Worm (Caenorhabditis elegans): ENCODE results near the gene C06E4.1.

The C06E4.1 gene

ce11 chrIV:7282957-7283356 is at the start of gene C06E4.1:
C06E4.1 (plus strand) TSS chrIV:7283257.
- TF ChIP-seq scrt-1 (GFP tag; IDR thresholded peaks at IDR 0.05) (no peak), hmbx-1 (tag; optimal IDR thresholded peaks at IDR 0.05) (no peak), B0310.2 (tag; optimal IDR thresholded peaks at IDR 0.05) (no peak), hmg-4 (GFP tag; optimal IDR thresholded peaks at IDR 0.05) (no peak), pes-1 (GFP tag; IDR thresholded peaks at IDR 0.05) (no peak), ama-1 (optimal IDR thresholded peaks at IDR 0.05) (no peak), ets-7 (tag; optimal IDR thresholded peaks at IDR 0.05) (no peak), hnd-1 (tag; optimal IDR thresholded peaks at IDR 0.05) (no peak), aly-1 (tag; optimal IDR thresholded peaks at IDR 0.05) (no peak), ceh-36 (tag; optimal IDR thresholded peaks at IDR 0.05) (no peak), tbx-11 (GFP tag; IDR thresholded peaks at IDR 0.05) (no peak), F13C5.2 (tag; optimal IDR thresholded peaks at IDR 0.05) (no peak), tbx-37 (GFP tag; conservative IDR thresholded peaks at IDR 0.05) (no peak), ceh-13 (GFP tag; optimal IDR thresholded peaks at IDR 0.05) (no peak), flt-1 (GFP tag; IDR thresholded peaks at IDR 0.05) (no peak), sea-1 (GFP tag; conservative IDR thresholded peaks at IDR 0.05) (no peak), tra-4 (tag; optimal IDR thresholded peaks at IDR 0.05) (no peak)

DNA sequence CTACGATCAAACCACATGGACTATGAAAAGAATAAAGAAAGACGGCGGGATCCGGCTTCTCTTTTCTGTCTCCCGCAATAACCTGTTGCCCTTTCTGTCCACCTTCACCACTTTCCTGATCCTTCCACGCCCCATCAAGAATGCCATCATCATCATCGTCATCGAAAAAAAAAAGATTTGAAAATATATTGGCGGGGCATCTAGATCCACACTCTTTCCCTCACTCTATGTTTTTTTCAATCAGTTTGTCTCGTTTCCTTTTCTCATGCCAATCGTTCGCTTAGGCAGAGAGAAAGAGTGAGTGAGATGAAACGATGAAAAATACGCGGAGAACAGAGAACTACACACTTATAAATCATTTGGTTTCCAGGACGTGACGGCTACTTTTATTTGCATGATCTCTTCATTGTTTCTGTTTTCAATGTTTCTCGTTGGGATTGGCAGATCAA is 49.5 kb upstream of the C06E4.1 start:
- no peak for TF ChIP-seq F13C5.2 (tag; optimal IDR thresholded peaks at IDR 0.05)
- TF ChIP-seq ama-1 (optimal IDR thresholded peaks at IDR 0.05): no peak
- no peak for TF ChIP-seq B0310.2 (tag; optimal IDR thresholded peaks at IDR 0.05)
- no peak for TF ChIP-seq ceh-36 (tag; optimal IDR thresholded peaks at IDR 0.05)
- no peak for TF ChIP-seq tbx-37 (GFP tag; conservative IDR thresholded peaks at IDR 0.05)
- no peak for TF ChIP-seq hmbx-1 (tag; optimal IDR thresholded peaks at IDR 0.05)
- TF ChIP-seq pes-1 (GFP tag; IDR thresholded peaks at IDR 0.05): no peak
- no peak for TF ChIP-seq flt-1 (GFP tag; IDR thresholded peaks at IDR 0.05)
- no peak for TF ChIP-seq tra-4 (tag; optimal IDR thresholded peaks at IDR 0.05)
- TF ChIP-seq hnd-1 (tag; optimal IDR thresholded peaks at IDR 0.05): no peak
- no peak for TF ChIP-seq aly-1 (tag; optimal IDR thresholded peaks at IDR 0.05)
- no peak for TF ChIP-seq scrt-1 (GFP tag; IDR thresholded peaks at IDR 0.05)
- no peak for TF ChIP-seq ets-7 (tag; optimal IDR thresholded peaks at IDR 0.05)
- TF ChIP-seq sea-1 (GFP tag; conservative IDR thresholded peaks at IDR 0.05): no peak
- TF ChIP-seq hmg-4 (GFP tag; optimal IDR thresholded peaks at IDR 0.05): no peak
- TF ChIP-seq tbx-11 (GFP tag; IDR thresholded peaks at IDR 0.05): no peak
- no peak for TF ChIP-seq ceh-13 (GFP tag; optimal IDR thresholded peaks at IDR 0.05)

DNA sequence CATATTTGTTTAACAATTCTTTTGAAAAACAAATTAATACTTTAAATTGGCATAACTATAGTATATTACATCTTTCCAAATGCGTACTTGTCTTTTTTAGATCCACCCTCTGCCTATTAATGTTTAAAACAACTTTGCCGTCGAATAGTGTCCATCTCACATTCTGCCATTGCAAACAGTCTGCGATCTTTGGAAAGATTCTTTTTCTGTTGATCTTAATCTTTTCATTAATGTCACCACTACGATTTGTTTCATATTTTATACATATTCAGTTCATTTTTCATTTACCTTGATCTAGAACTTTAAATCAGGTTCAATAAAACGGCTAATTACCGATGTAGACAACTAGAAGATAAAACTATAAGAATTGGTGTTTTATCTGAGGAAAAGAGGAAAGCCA is 48.4 kb upstream of the C06E4.1 start:
- no peak for TF ChIP-seq hmg-4 (GFP tag; optimal IDR thresholded peaks at IDR 0.05)
- TF ChIP-seq flt-1 (GFP tag; IDR thresholded peaks at IDR 0.05): no peak
- TF ChIP-seq hmbx-1 (tag; optimal IDR thresholded peaks at IDR 0.05): no peak
- TF ChIP-seq ets-7 (tag; optimal IDR thresholded peaks at IDR 0.05): no peak
- no peak for TF ChIP-seq ama-1 (optimal IDR thresholded peaks at IDR 0.05)
- TF ChIP-seq sea-1 (GFP tag; conservative IDR thresholded peaks at IDR 0.05): no peak
- no peak for TF ChIP-seq tra-4 (tag; optimal IDR thresholded peaks at IDR 0.05)
- TF ChIP-seq aly-1 (tag; optimal IDR thresholded peaks at IDR 0.05): no peak
- TF ChIP-seq pes-1 (GFP tag; IDR thresholded peaks at IDR 0.05): no peak
- TF ChIP-seq tbx-37 (GFP tag; conservative IDR thresholded peaks at IDR 0.05): no peak
- TF ChIP-seq scrt-1 (GFP tag; IDR thresholded peaks at IDR 0.05): no peak
- TF ChIP-seq hnd-1 (tag; optimal IDR thresholded peaks at IDR 0.05): no peak
- no peak for TF ChIP-seq ceh-13 (GFP tag; optimal IDR thresholded peaks at IDR 0.05)
- no peak for TF ChIP-seq B0310.2 (tag; optimal IDR thresholded peaks at IDR 0.05)
- TF ChIP-seq ceh-36 (tag; optimal IDR thresholded peaks at IDR 0.05): no peak
- no peak for TF ChIP-seq tbx-11 (GFP tag; IDR thresholded peaks at IDR 0.05)
- no peak for TF ChIP-seq F13C5.2 (tag; optimal IDR thresholded peaks at IDR 0.05)

- TF ChIP-seq hmbx-1 (tag; optimal IDR thresholded peaks at IDR 0.05): no peak
- TF ChIP-seq aly-1 (tag; optimal IDR thresholded peaks at IDR 0.05): no peak
- TF ChIP-seq pes-1 (GFP tag; IDR thresholded peaks at IDR 0.05): no peak
- TF ChIP-seq sea-1 (GFP tag; conservative IDR thresholded peaks at IDR 0.05): 0 out of 2 replicates have a peak, but pooled peaks have one; percentile 7
- TF ChIP-seq tbx-11 (GFP tag; IDR thresholded peaks at IDR 0.05): peak; percentile 45; the same call in 1 of the 2 replicates
- TF ChIP-seq ets-7 (tag; optimal IDR thresholded peaks at IDR 0.05): no peak
- TF ChIP-seq F13C5.2 (tag; optimal IDR thresholded peaks at IDR 0.05): peak; percentile 74
- TF ChIP-seq hmg-4 (GFP tag; optimal IDR thresholded peaks at IDR 0.05): peak; percentile 73
Measured at ce11 chrIV:7235382-7235917, 47.6 kb upstream of the C06E4.1 start.

ce11 chrIV:7236248-7236772 is 46.7 kb upstream of the C06E4.1 start:
- TF ChIP-seq hnd-1 (tag; optimal IDR thresholded peaks at IDR 0.05) (no peak), ceh-13 (GFP tag; optimal IDR thresholded peaks at IDR 0.05) (no peak), F13C5.2 (tag; optimal IDR thresholded peaks at IDR 0.05) (no peak), ceh-36 (tag; optimal IDR thresholded peaks at IDR 0.05) (no peak), tra-4 (tag; optimal IDR thresholded peaks at IDR 0.05) (no peak)

ce11 chrIV:7237668-7238214 is 45.3 kb upstream of the C06E4.1 start, which contains the start of gene elo-3:
elo-3 (plus strand) TSS chrIV:7237718.
- no peak for TF ChIP-seq ama-1 (optimal IDR thresholded peaks at IDR 0.05)
- no peak for TF ChIP-seq hnd-1 (tag; optimal IDR thresholded peaks at IDR 0.05)

DNA sequence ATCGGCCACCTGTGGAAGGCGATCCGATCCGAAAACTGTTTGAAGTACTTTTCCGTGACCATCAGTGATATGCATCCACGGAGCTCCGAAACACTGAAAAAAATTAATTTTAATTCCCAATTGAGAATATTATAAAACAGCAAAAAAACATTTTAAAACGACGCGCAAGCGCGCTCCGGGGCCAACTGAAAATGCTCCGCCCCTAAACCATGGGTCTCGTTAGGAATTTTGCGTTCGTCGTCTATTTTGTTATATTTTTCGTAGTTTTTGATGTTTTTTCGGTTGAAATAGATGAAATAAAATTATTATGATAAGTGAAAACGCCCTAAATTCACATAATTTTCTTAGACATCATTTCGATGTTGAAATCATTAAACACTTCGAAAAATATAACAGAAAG is 42.5 kb upstream of the C06E4.1 start:
- TF ChIP-seq scrt-1 (GFP tag; IDR thresholded peaks at IDR 0.05): no peak
- peak; percentile 38; the same call in 1 of the 2 replicates for TF ChIP-seq pes-1 (GFP tag; IDR thresholded peaks at IDR 0.05)
